Fruit fly (Drosophila melanogaster) whole organism, wandering third instar larva: Measurements from ENCODE around the gene CG17560.

ENCODE experiments used
- Abd-B ChIP-seq: fragments of >200 bp; optimal IDR thresholded peaks from 2 replicates; lab custom pipeline; 2017; ENCODE audit warnings: missing biosample characterization, missing genetic modification characterization
- CG9705 ChIP-seq: fragments of 200-800 bp; sonication (Bioruptor generic); optimal IDR thresholded peaks from 2 replicates; lab custom pipeline; 2018; ENCODE audit warnings: missing biosample characterization, mild to moderate bottlenecking, missing genetic modification characterization
- CrebA ChIP-seq: fragments of 200-800 bp; sonication (Bioruptor generic); optimal IDR thresholded peaks from 2 replicates; lab custom pipeline; 2016; ENCODE audit warnings: missing biosample characterization, mild to moderate bottlenecking, missing genetic modification characterization, borderline replicate concordance
- Dfd ChIP-seq: fragments of >200 bp; optimal IDR thresholded peaks from 2 replicates; lab custom pipeline; 2017; ENCODE audit warnings: missing biosample characterization, missing genetic modification characterization
- Dif ChIP-seq: fragments of 200-275, 200-300 bp; sonication (Bioruptor generic); optimal IDR thresholded peaks from 2 replicates; lab custom pipeline; 2018; ENCODE audit warnings: missing biosample characterization, missing genetic modification characterization; ENCODE audit not compliant: partially characterized antibody
- GATAd ChIP-seq: sonication (Bioruptor generic); optimal IDR thresholded peaks from 2 replicates; lab custom pipeline; 2016; ENCODE audit warnings: missing biosample characterization, missing genetic modification characterization
- Hnf4 ChIP-seq: fragments of 200-800 bp; sonication (Bioruptor generic); optimal IDR thresholded peaks from 2 replicates; lab custom pipeline; 2016; ENCODE audit warnings: missing biosample characterization, mild to moderate bottlenecking, missing genetic modification characterization
- Hr78 ChIP-seq: fragments of >200 bp; optimal IDR thresholded peaks from 2 replicates; lab custom pipeline; 2017; ENCODE audit warnings: missing biosample characterization, missing genetic modification characterization
- Hr83 ChIP-seq: fragments of 200-300 bp; sonication (Bioruptor generic); optimal IDR thresholded peaks from 2 replicates; lab custom pipeline; 2016; ENCODE audit warnings: missing biosample characterization, mild to moderate bottlenecking, missing genetic modification characterization, moderate library complexity; ENCODE audit not compliant: poor library complexity, severe bottlenecking
- Mio ChIP-seq: sonication (Bioruptor generic); optimal IDR thresholded peaks from 2 replicates; lab custom pipeline; 2016; ENCODE audit warnings: missing biosample characterization, missing genetic modification characterization
- Myc ChIP-seq: fragments of >200 bp; optimal IDR thresholded peaks from 2 replicates; lab custom pipeline; 2017
- N ChIP-seq: fragments of >200 bp; optimal IDR thresholded peaks from 2 replicates; lab custom pipeline; 2018; ENCODE audit warnings: missing biosample characterization, missing external identifiers, missing genetic modification characterization
- OdsH ChIP-seq: fragments of 200-800 bp; sonication (Bioruptor generic); optimal IDR thresholded peaks from 2 replicates; lab custom pipeline; 2016; ENCODE audit warnings: missing biosample characterization, mild to moderate bottlenecking, missing genetic modification characterization
- Rel ChIP-seq, 2 experiments: fragments of 200-800 bp; sonication (Bioruptor generic) in 1 of 2; optimal IDR thresholded peaks; 2 replicates in 1 of 2; 3 replicates in 1 of 2; lab custom pipeline; 2016 to 2019; ENCODE audit warnings: mild to moderate bottlenecking in 2 of 2, missing biosample characterization in 2 of 2, missing genetic modification characterization in 2 of 2, moderate library complexity in 1 of 2
- Sp1 ChIP-seq: fragments of 200-800 bp; sonication (Bioruptor generic); optimal IDR thresholded peaks from 3 replicates; lab custom pipeline; 2019; ENCODE audit warnings: missing biosample characterization, mild to moderate bottlenecking, missing genetic modification characterization, moderate library complexity
- br ChIP-seq: fragments of 200-800 bp; sonication (Bioruptor generic); optimal IDR thresholded peaks from 2 replicates; lab custom pipeline; 2016; ENCODE audit warnings: missing biosample characterization, missing genetic modification characterization
- brk ChIP-seq: fragments of 200-800 bp; sonication (Bioruptor generic); optimal IDR thresholded peaks from 2 replicates; lab custom pipeline; 2016; ENCODE audit warnings: missing biosample characterization, mild to moderate bottlenecking, missing genetic modification characterization
- dmrt93B ChIP-seq: fragments of 200-800 bp; sonication (Bioruptor generic); optimal IDR thresholded peaks from 2 replicates; lab custom pipeline; 2018; ENCODE audit warnings: missing biosample characterization, mild to moderate bottlenecking, missing genetic modification characterization
- foxo ChIP-seq, 2 experiments: fragments of 200-800 bp; sonication (Bioruptor generic); optimal IDR thresholded peaks; 2 replicates in 1 of 2; 3 replicates in 1 of 2; lab custom pipeline; 2016 to 2017; ENCODE audit warnings: missing biosample characterization in 2 of 2, missing genetic modification characterization in 2 of 2
- fru ChIP-seq: fragments of 200-800 bp; sonication (Bioruptor generic); optimal IDR thresholded peaks from 3 replicates; lab custom pipeline; 2016; ENCODE audit warnings: missing biosample characterization, mild to moderate bottlenecking, missing genetic modification characterization
- h ChIP-seq: fragments of 200-800 bp; sonication (Bioruptor generic); optimal IDR thresholded peaks from 3 replicates; lab custom pipeline; 2016; ENCODE audit warnings: missing biosample characterization, mild to moderate bottlenecking, missing genetic modification characterization
- jim ChIP-seq: fragments of 175-275, 200-325 bp; sonication (Bioruptor generic); optimal IDR thresholded peaks from 2 replicates; lab custom pipeline; 2016; ENCODE audit warnings: missing biosample characterization, mild to moderate bottlenecking, missing genetic modification characterization
- pan ChIP-seq: fragments of >200 bp; optimal IDR thresholded peaks from 2 replicates; lab custom pipeline; 2017
- psq ChIP-seq: fragments of 200-800 bp; sonication (Bioruptor generic); optimal IDR thresholded peaks from 3 replicates; lab custom pipeline; 2017; ENCODE audit warnings: missing biosample characterization, mild to moderate bottlenecking, missing genetic modification characterization, moderate library complexity
- rgr ChIP-seq: fragments of 200-800 bp; sonication (Bioruptor generic); optimal IDR thresholded peaks from 3 replicates; lab custom pipeline; 2016; ENCODE audit warnings: missing biosample characterization, mild to moderate bottlenecking, missing genetic modification characterization
- tai ChIP-seq: sonication (Bioruptor generic); optimal IDR thresholded peaks from 2 replicates; lab custom pipeline; 2016; ENCODE audit warnings: missing biosample characterization, missing genetic modification characterization
- usp ChIP-seq: fragments of >200 bp; optimal IDR thresholded peaks from 2 replicates; lab custom pipeline; 2017; ENCODE audit warnings: missing biosample characterization, missing genetic modification characterization
- woc ChIP-seq: sonication (Bioruptor generic); optimal IDR thresholded peaks from 2 replicates; lab custom pipeline; 2016; ENCODE audit warnings: missing biosample characterization, mild to moderate bottlenecking, missing genetic modification characterization

The CG17560 gene

DNA sequence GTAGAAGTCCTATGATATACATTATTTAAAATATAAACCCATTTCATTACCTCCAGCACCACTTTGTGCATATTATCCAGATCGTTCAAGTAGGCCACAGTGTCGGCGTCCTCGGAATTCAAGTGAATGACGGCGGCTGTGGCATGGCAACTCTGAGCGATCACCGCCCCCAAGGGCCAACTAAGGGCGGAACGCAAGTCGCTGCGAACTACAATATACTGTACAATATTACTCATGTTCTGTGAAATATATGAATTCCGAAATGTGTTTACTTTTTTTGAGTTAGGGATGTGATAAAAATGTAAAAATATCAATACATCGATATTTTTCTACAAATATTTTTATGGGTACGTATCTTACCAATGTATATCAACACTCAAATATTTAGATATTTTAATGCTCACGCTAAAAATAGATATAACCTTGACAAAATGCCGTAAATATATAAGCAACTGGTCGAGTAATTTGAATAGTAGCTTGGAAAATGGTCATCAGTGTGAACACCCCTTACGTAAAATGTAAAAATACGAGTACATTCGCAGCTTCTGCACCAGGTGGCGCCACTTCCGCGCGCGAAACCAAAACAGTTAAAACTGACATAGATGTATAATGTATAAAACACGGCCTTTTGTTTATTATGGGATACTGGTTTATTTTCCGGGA, 44.1 kb upstream of the CG17560 start, which contains the start of gene CG14903:
Gene CG14903, minus strand, starts transcription at position 270 of the 663 bp plus-strand sequence.
- peak; percentile 65 for TF ChIP-seq rgr (GFP tag; lab: Kevin White, UChicago)
- peak; percentile 27 for TF ChIP-seq Hnf4 (GFP tag; lab: Kevin White, UChicago)
- TF ChIP-seq N (GFP tag; lab: Kevin White, UChicago) = no peak
- TF ChIP-seq pan = no peak
- no peak for TF ChIP-seq CrebA (GFP tag; lab: Kevin White, UChicago)
- TF ChIP-seq Abd-B (GFP tag; lab: Kevin White, UChicago) = no peak
- peak; percentile 28 for TF ChIP-seq tai (GFP tag; lab: Kevin White, UChicago)
- TF ChIP-seq woc (GFP tag; lab: Kevin White, UChicago) = peak; percentile 12
- peak in 1 of 2 experiments; percentile 17 for TF ChIP-seq foxo (GFP tag; optimal IDR thresholded peaks at IDR 0.05; lab: Kevin White, UChicago)
- TF ChIP-seq Myc (lab: Kevin White, UChicago) = no peak

DNA sequence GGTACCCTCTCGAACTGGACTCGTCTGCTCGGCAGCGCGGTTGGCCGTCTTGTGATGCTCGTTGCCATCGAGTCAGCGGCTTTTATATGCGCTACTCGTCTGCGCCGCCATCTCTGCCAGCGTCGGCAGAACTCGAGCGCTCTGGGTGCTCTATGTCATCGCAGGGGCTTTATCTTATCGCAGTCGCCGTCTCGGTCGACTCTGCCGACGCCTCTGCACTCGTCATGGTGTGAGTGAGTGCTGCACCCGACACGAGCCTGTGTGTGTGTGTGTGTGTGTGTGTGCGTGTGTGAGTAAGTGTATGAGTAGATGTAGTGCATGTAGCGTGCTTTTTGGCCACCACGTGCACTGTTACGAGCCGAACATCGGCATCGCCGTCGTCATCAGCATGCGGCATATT, 34.1 kb upstream of the CG17560 start, which contains the start of gene Scp2:
Gene Scp2, minus strand, starts transcription at position 59 of the 400 bp plus-strand sequence.
- TF ChIP-seq jim (GFP tag; lab: Kevin White, UChicago) (no peak), Dfd (GFP tag; lab: Kevin White, UChicago) (peak; percentile 60)

DNA sequence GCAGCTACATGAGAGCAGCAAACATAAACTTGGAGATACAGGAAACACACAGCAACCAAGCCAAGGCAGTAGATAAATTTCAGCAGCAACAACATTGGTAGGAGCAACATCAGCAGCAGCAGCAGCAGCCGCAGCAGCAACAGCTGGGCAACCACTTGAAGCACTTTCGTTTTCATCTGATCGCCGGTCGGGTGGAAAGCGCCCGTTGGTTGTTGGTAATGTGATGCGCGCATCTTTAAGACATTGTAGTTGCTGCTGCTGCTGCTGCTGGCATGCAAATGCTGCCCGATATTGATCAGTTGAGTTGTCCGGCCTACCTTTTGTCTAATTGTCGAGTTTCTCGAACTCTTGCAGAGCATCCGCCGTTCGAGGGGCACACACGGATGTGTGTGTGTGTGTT, 26.3 kb upstream of the CG17560 start:
- TF ChIP-seq CrebA (GFP tag; lab: Kevin White, UChicago) (no peak), Dfd (GFP tag; lab: Kevin White, UChicago) (peak; percentile 73), h (GFP tag; lab: Kevin White, UChicago) (no peak), CG9705 (GFP tag; lab: Kevin White, UChicago) (no peak), OdsH (GFP tag; lab: Kevin White, UChicago) (no peak)

- peak; percentile 11 for TF ChIP-seq pan
- no peak for TF ChIP-seq Myc (lab: Kevin White, UChicago)
- TF ChIP-seq woc (GFP tag; lab: Kevin White, UChicago) = no peak
- no peak for TF ChIP-seq h (GFP tag; lab: Kevin White, UChicago)
- no peak for TF ChIP-seq Rel (GFP tag; optimal IDR thresholded peaks at IDR 0.05; lab: Kevin White, UChicago)
- no peak for TF ChIP-seq Rel (tag; optimal IDR thresholded peaks at IDR 0.05; lab: Kevin White, UChicago)
- TF ChIP-seq dmrt93B = no peak
These were observed 23.5 kb upstream of the CG17560 start, which contains the start of gene CG14892 for dm6 chr3R:16594056-16594858. Gene CG14892 (plus strand): TSS chr3R:16594414.

DNA sequence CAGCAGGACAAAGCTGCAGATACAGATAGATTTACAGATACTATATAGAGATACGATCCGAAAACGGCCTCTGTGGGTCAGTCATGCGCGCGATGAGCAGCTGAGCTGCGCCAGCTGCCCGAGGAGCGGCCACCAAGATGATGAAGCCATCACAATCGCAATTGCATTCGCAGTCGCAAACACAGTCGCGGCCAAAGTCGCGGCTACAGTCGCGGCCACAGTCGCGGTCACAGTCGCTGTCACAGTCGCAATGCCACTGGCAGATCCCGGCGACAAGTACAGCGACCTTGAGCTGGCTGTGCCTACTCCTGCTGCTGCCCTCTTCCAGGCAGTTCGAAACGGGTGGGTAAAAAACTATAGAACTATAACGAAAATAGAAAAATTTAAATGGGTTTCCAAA, 22.8 kb upstream of the CG17560 start:
- TF ChIP-seq psq = no peak
- TF ChIP-seq tai (GFP tag; lab: Kevin White, UChicago) = no peak
- TF ChIP-seq brk = no peak
- no peak for TF ChIP-seq Mio (GFP tag; lab: Kevin White, UChicago)
- no peak for TF ChIP-seq Dif (GFP tag; lab: Kevin White, UChicago)
- TF ChIP-seq OdsH (GFP tag; lab: Kevin White, UChicago) = no peak
- TF ChIP-seq Hnf4 (GFP tag; lab: Kevin White, UChicago) = no peak
- TF ChIP-seq fru (GFP tag; lab: Kevin White, UChicago) = no peak
- no peak for TF ChIP-seq Abd-B (GFP tag; lab: Kevin White, UChicago)
- TF ChIP-seq Hr83 (GFP tag; lab: Kevin White, UChicago) = no peak
- TF ChIP-seq Hr78 (GFP tag; lab: Kevin White, UChicago) = no peak

- no peak for TF ChIP-seq Hr83 (GFP tag; lab: Kevin White, UChicago)
- TF ChIP-seq Hnf4 (GFP tag; lab: Kevin White, UChicago) = no peak
- TF ChIP-seq fru (GFP tag; lab: Kevin White, UChicago) = no peak
- no peak for TF ChIP-seq Rel (GFP tag; optimal IDR thresholded peaks at IDR 0.05; lab: Kevin White, UChicago)
- no peak for TF ChIP-seq Rel (tag; optimal IDR thresholded peaks at IDR 0.05; lab: Kevin White, UChicago)
- no peak for TF ChIP-seq Hr78 (GFP tag; lab: Kevin White, UChicago)
- no peak for TF ChIP-seq Mio (GFP tag; lab: Kevin White, UChicago)
- TF ChIP-seq dmrt93B = no peak
- no peak for TF ChIP-seq br (GFP tag; lab: Kevin White, UChicago)
- TF ChIP-seq woc (GFP tag; lab: Kevin White, UChicago) = no peak
- TF ChIP-seq Myc (lab: Kevin White, UChicago) = no peak
- TF ChIP-seq h (GFP tag; lab: Kevin White, UChicago) = no peak
- TF ChIP-seq GATAd (GFP tag; lab: Kevin White, UChicago) = no peak
- TF ChIP-seq Dfd (GFP tag; lab: Kevin White, UChicago) = no peak
- no peak for TF ChIP-seq Sp1 (GFP tag; lab: Kevin White, UChicago)
- TF ChIP-seq usp (GFP tag; lab: Kevin White, UChicago) = no peak
These were observed 18.1 kb upstream of the CG17560 start for dm6 chr3R:16599647-16600046.
